Worm (Caenorhabditis elegans) whole organism, mixed stage, embryonic: Measurements from ENCODE around the gene let-413.

Experiments used
- mab-5 ChIP-seq: fragments of 150-350 bp; optimal IDR thresholded peaks from 2 replicates; lab custom pipeline; 2014; ENCODE audit warnings: missing biosample characterization, missing genetic modification characterization
- nhr-12 ChIP-seq: fragments of 150-350 bp; optimal IDR thresholded peaks from 2 replicates; lab custom pipeline; 2014; ENCODE audit warnings: missing biosample characterization, missing genetic modification characterization
- nhr-28 ChIP-seq: fragments of 150-350 bp; optimal IDR thresholded peaks from 2 replicates; lab custom pipeline; 2014; ENCODE audit warnings: missing biosample characterization, missing genetic modification characterization
- nhr-76 ChIP-seq: sonication (generic microtip); optimal IDR thresholded peaks from 2 replicates; lab custom pipeline; 2017; ENCODE audit warnings: missing biosample characterization, missing genetic modification characterization
- sptf-1 ChIP-seq: sonication (generic microtip); optimal IDR thresholded peaks from 2 replicates; lab custom pipeline; 2017; ENCODE audit warnings: mild to moderate bottlenecking, missing genetic modification characterization, moderate library complexity, missing compliant biosample characterization

DNA sequence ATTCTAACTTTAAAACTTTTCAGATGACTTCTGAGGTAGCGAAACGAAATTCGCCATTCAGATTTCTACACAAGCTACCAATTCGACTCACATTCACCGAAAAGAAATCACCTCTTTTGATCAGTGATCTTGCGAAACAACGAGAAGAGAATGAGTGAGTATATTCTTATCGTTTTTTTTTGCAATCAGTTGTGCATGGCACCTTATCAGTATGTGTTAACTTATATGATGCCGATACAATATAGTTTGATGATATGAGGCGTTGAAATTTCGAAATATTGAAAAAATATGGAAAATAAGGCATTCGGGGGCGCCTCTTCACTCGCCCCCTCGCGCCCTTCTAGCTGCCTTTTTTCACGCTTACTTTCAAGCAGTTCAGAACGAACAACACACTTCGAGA lies 40.3 kb upstream of the let-413 start:
- TF ChIP-seq nhr-76 (no peak), mab-5 (tag; lab: Kevin White, UChicago) (no peak), sptf-1 (tag; lab: Kevin White, UChicago) (no peak), nhr-28 (tag; lab: Kevin White, UChicago) (no peak), nhr-12 (no peak)
